Fruit fly (Drosophila melanogaster): ENCODE data around the gene CG10097.

CG10097 gene

dm6 chr3R:12425510-12426309, 29.9 kb upstream of the CG10097 start, which contains the start of gene Pp1-87B (continued):
- peak; percentile 2 for TF ChIP-seq mirr (GFP tag; optimal IDR thresholded peaks at IDR 0.05)
- TF ChIP-seq CG6254 (GFP tag; optimal IDR thresholded peaks at IDR 0.05) = no peak
- no peak for TF ChIP-seq Adf1 (GFP tag; IDR thresholded peaks at IDR 0.05)
- no peak for TF ChIP-seq CG2678 (tag; optimal IDR thresholded peaks at IDR 0.05)
- peak; percentile 21 for TF ChIP-seq Tbp (GFP tag; optimal IDR thresholded peaks at IDR 0.05)
- TF ChIP-seq Sox100B (GFP tag; optimal IDR thresholded peaks at IDR 0.05) = no peak
- no peak for TF ChIP-seq Hey (tag; optimal IDR thresholded peaks at IDR 0.05)
- 0 out of 2 replicates have a peak, but pooled peaks have one; percentile 52 for TF ChIP-seq chm (GFP tag; IDR thresholded peaks at IDR 0.05)
- peak; percentile 25; the same call in 1 of the 2 replicates for TF ChIP-seq vvl (GFP tag; IDR thresholded peaks at IDR 0.05)
- no peak for TF ChIP-seq CG18011 (GFP tag; optimal IDR thresholded peaks at IDR 0.05)
- peak; percentile 37 for TF ChIP-seq CG18619 (GFP tag; optimal IDR thresholded peaks at IDR 0.05)
- TF ChIP-seq CoRest (tag; optimal IDR thresholded peaks at IDR 0.05) = peak; percentile 63
- peak; percentile 88 to 99 for TF ChIP-seq insv (GFP tag; optimal IDR thresholded peaks at IDR 0.05)
- no peak for TF ChIP-seq ab (GFP tag; optimal IDR thresholded peaks at IDR 0.05)
- peak; percentile 13 for TF ChIP-seq Hsf (GFP tag; optimal IDR thresholded peaks at IDR 0.05)
- TF ChIP-seq oc (tag; optimal IDR thresholded peaks at IDR 0.05) = no peak
- TF ChIP-seq CG10366 (GFP tag; IDR thresholded peaks at IDR 0.05) = no peak
- TF ChIP-seq Asciz (GFP tag; optimal IDR thresholded peaks at IDR 0.05) = no peak
- TF ChIP-seq Poxn (GFP tag; IDR thresholded peaks at IDR 0.05) = no peak
- TF ChIP-seq Sry-δ (GFP tag; optimal IDR thresholded peaks at IDR 0.05) = peak; percentile 75
- 0 out of 2 replicates have a peak, but pooled peaks have one; percentile 13 for TF ChIP-seq CG9215 (GFP tag; IDR thresholded peaks at IDR 0.05)
- peak; percentile 32 for TF ChIP-seq Hmr (GFP tag; optimal IDR thresholded peaks at IDR 0.05)
- no peak for TF ChIP-seq CG11696 (GFP tag; IDR thresholded peaks at IDR 0.05)
- no peak for TF ChIP-seq bowl (GFP tag; IDR thresholded peaks at IDR 0.05)
- peak; percentile 39 for TF ChIP-seq CG30403 (GFP tag; optimal IDR thresholded peaks at IDR 0.05)
- peak in 1 of 3 experiments; percentile 28 for TF ChIP-seq lola (GFP tag; optimal IDR thresholded peaks at IDR 0.05)
- no peak for TF ChIP-seq chn (GFP tag; optimal IDR thresholded peaks at IDR 0.05)
- TF ChIP-seq CG14965 (GFP tag; optimal IDR thresholded peaks at IDR 0.05; ENCODE audit: borderline replicate concordance) = no peak
- TF ChIP-seq vnd (GFP tag; IDR thresholded peaks at IDR 0.05; ENCODE audit: partially characterized antibody) = peak; percentile 56; the same call in 2 of the 3 replicates
- no peak for TF ChIP-seq seq (GFP tag; IDR thresholded peaks at IDR 0.05)
- peak; percentile 98 for TF ChIP-seq MESR4 (GFP tag; optimal IDR thresholded peaks at IDR 0.05)
- TF ChIP-seq YL-1 (GFP tag; optimal IDR thresholded peaks at IDR 0.05) = peak; percentile 86
- TF ChIP-seq Jarid2 (GFP tag; optimal IDR thresholded peaks at IDR 0.05) = no peak
- no peak for TF ChIP-seq CG6272 (GFP tag; IDR thresholded peaks at IDR 0.05)
- peak; percentile 100 for TF ChIP-seq phol (tag; optimal IDR thresholded peaks at IDR 0.05)
- peak; percentile 40 to 98 for TF ChIP-seq tll (GFP tag; optimal IDR thresholded peaks at IDR 0.05)
- peak; percentile 74 for TF ChIP-seq Myb (GFP tag; optimal IDR thresholded peaks at IDR 0.05)
- TF ChIP-seq run (tag; optimal IDR thresholded peaks at IDR 0.05) = no peak
- TF ChIP-seq CHES-1-like (GFP tag; optimal IDR thresholded peaks at IDR 0.05) = no peak
- TF ChIP-seq prd (optimal IDR thresholded peaks at IDR 0.05) = no peak
- TF ChIP-seq prd (GFP tag; IDR thresholded peaks at IDR 0.05) = peak; percentile 22; the same call in 1 of the 3 replicates
- TF ChIP-seq CG16813 (GFP tag; IDR thresholded peaks at IDR 0.05; ENCODE audit: partially characterized antibody) = peak; percentile 55; the same call in 1 of the 3 replicates
- TF ChIP-seq wor (GFP tag; IDR thresholded peaks at IDR 0.05) = no peak
- TF ChIP-seq eve (GFP tag; optimal IDR thresholded peaks at IDR 0.05) = no peak
- peak; percentile 36 for TF ChIP-seq CG12104 (GFP tag; optimal IDR thresholded peaks at IDR 0.05)
- TF ChIP-seq HmgD (GFP tag; optimal IDR thresholded peaks at IDR 0.05) = peak; percentile 40
- TF ChIP-seq stwl (tag; optimal IDR thresholded peaks at IDR 0.05) = peak; percentile 46
- no peak for TF ChIP-seq slp2 (GFP tag; optimal IDR thresholded peaks at IDR 0.05)
- peak; percentile 45 for TF ChIP-seq CG30020 (tag; optimal IDR thresholded peaks at IDR 0.05)
